Worm (Caenorhabditis elegans): ENCODE results near the gene K04H4.5.

- TF ChIP-seq nhr-237 (tag; optimal IDR thresholded peaks at IDR 0.05) = no peak
- TF ChIP-seq blmp-1 (tag; optimal IDR thresholded peaks at IDR 0.05; ENCODE audit: insufficient read depth) = no peak
- no peak for TF ChIP-seq nhr-129 (tag; optimal IDR thresholded peaks at IDR 0.05)
- TF ChIP-seq nhr-25 (tag; optimal IDR thresholded peaks at IDR 0.05) = no peak
- no peak for TF ChIP-seq elt-1 (tag; optimal IDR thresholded peaks at IDR 0.05)
- no peak for TF ChIP-seq unc-62 (GFP tag; optimal IDR thresholded peaks at IDR 0.05)
- TF ChIP-seq ama-1 (optimal IDR thresholded peaks at IDR 0.05) = no peak
- TF ChIP-seq lin-13 (GFP tag; optimal IDR thresholded peaks at IDR 0.05) = no peak
- TF ChIP-seq ztf-1 (GFP tag; conservative IDR thresholded peaks at IDR 0.05) = no peak
- no peak for TF ChIP-seq aly-2 (tag; optimal IDR thresholded peaks at IDR 0.05)
Observed at ce11 chrIII:9361228-9361627, 2.1 kb downstream of the K04H4.5 start, which contains the start of gene flp-25.
